Fruit fly (Drosophila melanogaster) whole organism, prepupa: ENCODE results near the gene Pde9.

Experiments
- CG3032 ChIP-seq: fragments of 200-800 bp; optimal IDR thresholded peaks from 2 replicates; lab custom pipeline; 2019; ENCODE audit warnings: missing biosample characterization, mild to moderate bottlenecking, missing genetic modification characterization, moderate library complexity
- CG9139 ChIP-seq: fragments of 200-800 bp; sonication (Bioruptor generic); optimal IDR thresholded peaks from 3 replicates; lab custom pipeline; 2017; ENCODE audit warnings: missing biosample characterization, mild to moderate bottlenecking, missing genetic modification characterization
- eg ChIP-seq: fragments of 200-800 bp; sonication (Bioruptor generic); IDR thresholded peaks from 3 replicates; pipeline ENCODE4 v1.3.6; 2022; ENCODE audit warnings: missing biosample characterization, missing genetic modification characterization
- esn ChIP-seq: fragments of 200-800 bp; sonication (Bioruptor generic); optimal IDR thresholded peaks from 2 replicates; lab custom pipeline; 2016; ENCODE audit warnings: missing biosample characterization, mild to moderate bottlenecking, missing genetic modification characterization, moderate library complexity
- fkh ChIP-seq: fragments of 200-800 bp; sonication (Bioruptor generic); optimal IDR thresholded peaks from 3 replicates; lab custom pipeline; 2017; ENCODE audit warnings: missing biosample characterization, mild to moderate bottlenecking, missing genetic modification characterization, moderate library complexity
- vri ChIP-seq: fragments of 200-800 bp; sonication (Bioruptor generic); optimal IDR thresholded peaks from 3 replicates; lab custom pipeline; 2016; ENCODE audit warnings: missing biosample characterization, mild to moderate bottlenecking, missing genetic modification characterization

DNA sequence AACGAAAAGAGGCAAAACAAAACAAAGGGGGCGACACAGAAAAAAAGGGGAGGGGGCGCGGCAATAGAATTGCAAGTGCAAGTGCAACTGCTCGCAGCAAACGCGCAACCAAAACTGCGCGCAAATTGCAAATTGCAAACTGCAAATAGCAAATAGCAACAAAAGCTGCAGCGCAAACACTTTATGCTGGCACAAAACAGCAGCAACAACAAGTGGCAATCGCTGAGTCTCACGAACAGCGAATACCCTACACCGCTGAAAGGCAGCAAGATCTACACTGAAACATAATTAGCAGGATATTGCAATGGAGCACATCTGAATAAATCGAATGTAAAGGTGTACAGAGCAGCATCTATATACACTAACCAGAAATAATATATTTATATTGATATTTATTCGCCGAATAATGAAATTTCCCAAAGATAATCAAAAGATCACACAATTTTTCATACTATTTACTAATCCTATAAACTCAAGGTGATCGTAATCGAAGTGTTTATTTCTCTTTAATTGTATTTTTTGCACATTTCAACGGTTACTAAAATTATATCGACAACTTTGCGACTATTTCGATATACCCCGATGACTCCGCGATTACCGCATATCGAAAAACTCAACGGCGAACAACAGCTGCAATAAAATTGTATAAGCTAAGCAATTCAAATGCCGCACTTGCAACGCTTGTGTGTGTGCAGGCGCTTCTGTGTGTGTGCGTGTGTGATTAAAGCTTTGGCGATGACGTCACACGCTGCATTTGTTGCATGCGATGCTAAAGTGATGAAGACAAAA is 9.0 kb upstream of the Pde9 start, which contains the start of gene CG4404:
- no peak for TF ChIP-seq CG3032 (tag; lab: Kevin White, UChicago)
- TF ChIP-seq fkh (GFP tag; lab: Kevin White, UChicago) = no peak
- no peak for TF ChIP-seq CG9139 (GFP tag; lab: Kevin White, UChicago)
- no peak for TF ChIP-seq esn
- TF ChIP-seq vri (GFP tag; lab: Kevin White, UChicago) = no peak
- 0 out of 3 replicates have a peak, but pooled peaks have one; percentile 51 for TF ChIP-seq eg (GFP tag; lab: Robert Waterston, UW)
